Fruit fly (Drosophila melanogaster) whole organism, pupa: ENCODE data around the gene Saf-B.

Source experiments
- CG10348 ChIP-seq: fragments of 200-800 bp; sonication (Bioruptor generic); IDR thresholded peaks from 2 replicates; pipeline ENCODE4 v1.3.6; 2022; ENCODE audit warnings: missing biosample characterization, missing genetic modification characterization
- CG12605 ChIP-seq: fragments of 200-800 bp; sonication (Bioruptor generic); IDR thresholded peaks from 2 replicates; pipeline ENCODE4 v1.3.6; 2022; ENCODE audit warnings: missing biosample characterization, missing genetic modification characterization
- CG13204 ChIP-seq: fragments of 200-800 bp; sonication (Bioruptor generic); optimal IDR thresholded peaks from 2 replicates; lab custom pipeline; 2018; ENCODE audit warnings: missing biosample characterization, mild to moderate bottlenecking, missing genetic modification characterization, moderate library complexity
- CG14655 ChIP-seq: fragments of 200-800 bp; sonication (Bioruptor generic); optimal IDR thresholded peaks from 3 replicates; lab custom pipeline; 2017; ENCODE audit warnings: mild to moderate bottlenecking, missing biosample characterization, missing genetic modification reagents, missing genetic modification characterization
- CG15710 ChIP-seq: fragments of 200-800 bp; sonication (Bioruptor generic); optimal IDR thresholded peaks from 2 replicates; lab custom pipeline; 2018; ENCODE audit warnings: missing biosample characterization, mild to moderate bottlenecking, missing genetic modification characterization, moderate library complexity
- CG17806 ChIP-seq: fragments of 200-800 bp; sonication (Bioruptor generic); optimal IDR thresholded peaks from 2 replicates; lab custom pipeline; 2018; ENCODE audit warnings: missing biosample characterization, mild to moderate bottlenecking, missing genetic modification characterization, moderate library complexity
- CG32121 ChIP-seq: fragments of 200-800 bp; sonication (Bioruptor generic); IDR thresholded peaks from 2 replicates; pipeline ENCODE4 v1.3.6; 2022; ENCODE audit warnings: missing biosample characterization, missing genetic modification characterization
- CG34367 ChIP-seq: fragments of 200-800 bp; sonication (Bioruptor generic); optimal IDR thresholded peaks from 2 replicates; lab custom pipeline; 2018; ENCODE audit warnings: missing biosample characterization, mild to moderate bottlenecking, missing genetic modification characterization
- CG4496 ChIP-seq: fragments of 200-800 bp; sonication (Bioruptor generic); IDR thresholded peaks from 3 replicates; pipeline ENCODE4 v1.3.6; 2022; ENCODE audit warnings: missing biosample characterization, missing genetic modification characterization
- CG8159 ChIP-seq: fragments of 200-800 bp; sonication (Bioruptor generic); optimal IDR thresholded peaks from 3 replicates; lab custom pipeline; 2018; ENCODE audit warnings: missing biosample characterization, mild to moderate bottlenecking, missing genetic modification characterization, moderate library complexity
- CG8301 ChIP-seq: fragments of 200-800 bp; sonication (Bioruptor generic); optimal IDR thresholded peaks from 2 replicates; lab custom pipeline; 2018; ENCODE audit warnings: missing biosample characterization, mild to moderate bottlenecking, missing genetic modification characterization
- CG9948 ChIP-seq: fragments of 200-800 bp; sonication (Bioruptor generic); optimal IDR thresholded peaks from 2 replicates; lab custom pipeline; 2018; ENCODE audit warnings: missing biosample characterization, mild to moderate bottlenecking, missing genetic modification characterization, moderate library complexity
- D1 ChIP-seq: fragments of 200-800 bp; sonication (Bioruptor generic); optimal IDR thresholded peaks from 2 replicates; lab custom pipeline; 2018; ENCODE audit warnings: missing biosample characterization, mild to moderate bottlenecking, missing genetic modification characterization, moderate library complexity
- EcR ChIP-seq: fragments of 200-800 bp; sonication (Bioruptor generic); optimal IDR thresholded peaks from 3 replicates; lab custom pipeline; 2019; ENCODE audit warnings: missing biosample characterization, missing genetic modification characterization, mild to moderate bottlenecking, moderate library complexity, missing genetic modification reagents
- Ets98B ChIP-seq: fragments of 200-800 bp; sonication (Bioruptor generic); IDR thresholded peaks from 2 replicates; pipeline ENCODE4 v1.3.6; 2022; ENCODE audit warnings: missing biosample characterization, missing genetic modification characterization
- Pif1A ChIP-seq: fragments of 200-800 bp; sonication (Bioruptor generic); optimal IDR thresholded peaks from 3 replicates; lab custom pipeline; 2016; ENCODE audit warnings: missing biosample characterization, missing genetic modification characterization
- Pif1B ChIP-seq: fragments of 200-800 bp; sonication (Bioruptor generic); optimal IDR thresholded peaks from 3 replicates; lab custom pipeline; 2016; ENCODE audit warnings: missing biosample characterization, missing genetic modification characterization
- Snoo ChIP-seq: fragments of 200-800 bp; sonication (Bioruptor generic); optimal IDR thresholded peaks from 3 replicates; lab custom pipeline; 2017; ENCODE audit warnings: missing biosample characterization, mild to moderate bottlenecking, missing genetic modification characterization, inconsistent platforms
- fd96Ca ChIP-seq: fragments of 200-800 bp; sonication (Bioruptor generic); IDR thresholded peaks from 3 replicates; pipeline ENCODE4 v1.3.6; 2022; ENCODE audit warnings: missing biosample characterization, missing genetic modification characterization
- gl ChIP-seq: fragments of 200-800 bp; sonication (Bioruptor generic); optimal IDR thresholded peaks from 2 replicates; lab custom pipeline; 2018; ENCODE audit warnings: missing biosample characterization, mild to moderate bottlenecking, missing genetic modification characterization
- rn ChIP-seq: fragments of 200-800 bp; sonication (Bioruptor generic); IDR thresholded peaks from 2 replicates; pipeline ENCODE4 v1.3.6; 2022; ENCODE audit warnings: missing biosample characterization, missing genetic modification characterization

Saf-B gene

DNA sequence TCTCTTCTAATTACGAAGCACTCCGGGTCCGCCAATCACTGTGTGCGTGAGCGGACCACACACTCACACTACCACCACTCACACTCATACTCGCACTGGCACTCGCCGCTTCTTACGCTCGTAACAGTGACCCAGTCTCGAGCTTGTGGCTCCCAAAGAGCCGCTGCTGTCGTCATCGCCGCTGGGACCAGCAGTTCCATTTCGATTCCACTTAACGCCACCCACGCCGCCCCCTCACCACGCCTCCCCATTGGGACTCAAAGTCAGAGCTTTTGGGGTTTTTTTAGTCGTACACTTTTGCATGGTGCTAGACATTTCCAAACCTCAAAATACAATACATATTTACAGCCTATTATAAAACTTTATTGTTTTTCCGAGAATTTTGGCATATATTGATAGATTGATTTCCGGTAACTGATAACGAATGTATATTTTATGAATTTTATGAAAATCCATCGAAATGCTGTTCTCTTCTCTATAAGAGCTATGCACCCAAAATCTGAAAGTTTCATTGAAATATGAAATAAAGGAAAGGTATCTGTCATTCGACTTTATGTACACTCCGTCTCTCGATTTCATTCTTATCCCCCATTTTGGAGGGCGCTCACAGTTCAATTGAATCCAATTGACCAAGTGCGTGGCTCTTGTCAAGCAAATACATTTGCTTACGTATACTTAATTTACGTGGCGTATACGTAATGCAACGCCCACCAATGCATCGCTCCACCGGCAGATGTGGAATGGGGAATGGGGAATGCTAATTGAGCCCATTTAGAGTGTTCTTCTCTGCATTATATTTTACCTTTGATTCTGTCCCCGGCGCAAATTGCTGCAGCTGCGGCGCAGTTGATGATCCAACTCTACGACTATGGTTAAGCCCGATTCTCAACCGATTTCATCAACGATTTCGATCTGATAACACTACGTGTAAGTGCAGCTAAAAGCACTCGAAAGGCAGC lies 45.7 kb upstream of the Saf-B start, which contains the start of gene CG42331:
Gene CG42331, plus strand, starts transcription at position 909 of the 959 bp plus-strand sequence.
- TF ChIP-seq Pif1A (GFP tag; lab: Kevin White, UChicago) = no peak
- TF ChIP-seq CG14655 (GFP tag; lab: Kevin White, UChicago) = no peak
- no peak for TF ChIP-seq rn (GFP tag; lab: Robert Waterston, UW)
- TF ChIP-seq gl (tag; lab: Kevin White, UChicago) = no peak
- TF ChIP-seq fd96Ca (GFP tag; lab: Robert Waterston, UW) = peak; percentile 47; the same call in 2 of the 3 replicates
- TF ChIP-seq D1 = no peak
- TF ChIP-seq CG4496 (GFP tag; lab: Robert Waterston, UW) = 0 out of 3 replicates have a peak, but pooled peaks have one; percentile 17
- TF ChIP-seq CG10348 (GFP tag; lab: Robert Waterston, UW) = no peak

DNA sequence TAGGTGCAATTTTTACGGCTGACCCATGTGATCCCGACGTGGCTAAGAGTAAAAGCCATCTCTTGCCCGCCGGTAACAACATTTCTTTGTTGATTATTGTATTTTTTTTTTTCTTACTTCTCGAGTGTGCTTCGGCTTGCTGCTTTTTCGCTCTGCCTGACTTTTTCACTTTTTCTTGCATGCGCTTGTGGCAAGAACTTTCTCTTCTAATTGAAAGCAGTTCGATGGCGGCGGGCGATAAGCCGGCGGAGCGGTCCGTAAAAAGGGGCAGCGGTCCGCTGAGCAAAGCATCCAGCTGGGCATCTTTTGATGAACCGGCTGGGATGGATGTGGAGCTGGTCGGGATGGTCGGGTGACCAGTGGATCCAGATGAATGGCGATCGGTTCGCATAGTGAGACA lies 44.2 kb upstream of the Saf-B start:
- TF ChIP-seq CG10348 (GFP tag; lab: Robert Waterston, UW) = no peak
- no peak for TF ChIP-seq D1
- TF ChIP-seq CG34367 (tag; lab: Kevin White, UChicago) = no peak

- no peak for TF ChIP-seq CG10348 (GFP tag; lab: Robert Waterston, UW)
- TF ChIP-seq Pif1A (GFP tag; lab: Kevin White, UChicago) = peak; percentile 1
- peak; percentile 40; the same call in 1 of the 3 replicates for TF ChIP-seq CG4496 (GFP tag; lab: Robert Waterston, UW)
- peak; percentile 31; the same call in 1 of the 2 replicates for TF ChIP-seq rn (GFP tag; lab: Robert Waterston, UW)
- no peak for TF ChIP-seq EcR (GFP tag; lab: Kevin White, UChicago)
- TF ChIP-seq CG14655 (GFP tag; lab: Kevin White, UChicago) = peak; percentile 26
- TF ChIP-seq CG32121 (GFP tag; lab: Robert Waterston, UW) = no peak; the same call in 1 of the 2 replicates
- TF ChIP-seq, all 21 proteins: peak for 4
Measured at dm6 chr3R:24773422-24773821, 43.8 kb upstream of the Saf-B start.

DNA sequence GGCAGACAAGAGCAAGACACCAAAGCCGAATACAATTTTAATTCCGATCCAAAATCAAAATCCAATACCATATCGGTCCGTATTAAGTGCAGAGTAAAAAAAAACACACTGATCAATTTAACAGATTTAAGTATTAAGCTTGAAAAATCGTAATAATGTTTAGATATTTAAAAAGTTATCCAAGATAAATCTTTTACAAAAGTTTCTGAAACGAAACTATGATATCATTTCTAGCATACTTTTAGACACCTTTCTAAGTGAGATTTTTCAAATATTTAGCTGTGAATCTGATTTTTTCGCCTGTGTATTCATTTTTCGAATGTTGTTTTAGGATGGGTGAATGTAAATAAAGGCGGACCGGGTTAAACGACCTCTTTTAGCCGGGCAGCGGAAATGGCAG lies 40.2 kb upstream of the Saf-B start:
- TF ChIP-seq CG17806 (tag; lab: Kevin White, UChicago) (no peak), EcR (GFP tag; lab: Kevin White, UChicago) (no peak), Pif1A (GFP tag; lab: Kevin White, UChicago) (no peak), CG15710 (tag; lab: Kevin White, UChicago) (no peak), CG14655 (GFP tag; lab: Kevin White, UChicago) (no peak), rn (GFP tag; lab: Robert Waterston, UW) (no peak), Snoo (no peak), CG8159 (no peak), CG12605 (GFP tag; lab: Robert Waterston, UW) (no peak), CG34367 (tag; lab: Kevin White, UChicago) (no peak), CG13204 (GFP tag; lab: Kevin White, UChicago) (no peak), Ets98B (GFP tag; lab: Robert Waterston, UW) (no peak)

DNA sequence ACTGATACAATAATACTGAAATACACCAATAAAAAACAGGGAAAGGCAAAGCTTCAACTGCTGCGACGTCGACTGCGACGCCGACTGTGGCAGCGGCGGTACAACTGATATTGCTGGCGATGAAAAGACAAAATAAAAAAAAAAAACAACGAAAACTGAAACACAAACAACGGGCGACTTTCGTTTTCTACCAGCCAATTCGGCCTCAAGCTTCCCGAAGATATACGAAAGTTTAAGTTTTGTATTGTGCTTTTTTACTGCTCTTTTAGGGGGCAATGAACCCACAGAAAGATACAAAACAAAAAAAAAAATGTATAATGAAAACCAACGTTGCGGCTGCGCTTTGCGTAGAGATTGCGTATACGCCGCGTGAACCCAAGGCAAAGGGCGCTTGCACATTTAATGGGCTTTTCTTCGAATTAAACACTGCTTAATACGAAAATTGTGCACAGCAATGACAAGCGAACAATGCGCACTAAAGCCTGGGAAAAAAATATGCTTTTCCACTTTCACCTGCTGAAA lies 39.0 kb upstream of the Saf-B start:
- TF ChIP-seq CG15710 (tag; lab: Kevin White, UChicago) = no peak
- no peak for TF ChIP-seq CG17806 (tag; lab: Kevin White, UChicago)
- no peak for TF ChIP-seq CG10348 (GFP tag; lab: Robert Waterston, UW)
- TF ChIP-seq Ets98B (GFP tag; lab: Robert Waterston, UW) = no peak
- TF ChIP-seq Snoo = no peak

- TF ChIP-seq Pif1B (GFP tag; lab: Kevin White, UChicago) = peak; percentile 24
- TF ChIP-seq fd96Ca (GFP tag; lab: Robert Waterston, UW) = no peak
- TF ChIP-seq CG34367 (tag; lab: Kevin White, UChicago) = peak; percentile 57
- TF ChIP-seq CG14655 (GFP tag; lab: Kevin White, UChicago) = peak; percentile 43
- TF ChIP-seq Pif1A (GFP tag; lab: Kevin White, UChicago) = peak; percentile 45
- 0 out of 2 replicates have a peak, but pooled peaks have one; percentile 7 for TF ChIP-seq rn (GFP tag; lab: Robert Waterston, UW)
- TF ChIP-seq CG12605 (GFP tag; lab: Robert Waterston, UW) = peak; percentile 20; the same call in 1 of the 2 replicates
- TF ChIP-seq EcR (GFP tag; lab: Kevin White, UChicago) = peak; percentile 56
- TF ChIP-seq Snoo = peak; percentile 84
- no peak for TF ChIP-seq CG13204 (GFP tag; lab: Kevin White, UChicago)
- TF ChIP-seq CG17806 (tag; lab: Kevin White, UChicago) = peak; percentile 16
- peak; percentile 4 for TF ChIP-seq CG9948 (tag; lab: Kevin White, UChicago)
- TF ChIP-seq CG4496 (GFP tag; lab: Robert Waterston, UW) = peak; percentile 85
- TF ChIP-seq D1 = no peak
- TF ChIP-seq CG32121 (GFP tag; lab: Robert Waterston, UW) = no peak
- peak; percentile 50 for TF ChIP-seq CG8159
- TF ChIP-seq Ets98B (GFP tag; lab: Robert Waterston, UW) = peak; percentile 47; the same call in 1 of the 2 replicates
- TF ChIP-seq CG15710 (tag; lab: Kevin White, UChicago) = peak; percentile 38
- no peak for TF ChIP-seq CG8301 (tag; lab: Kevin White, UChicago)
- peak; percentile 22 for TF ChIP-seq gl (tag; lab: Kevin White, UChicago)
Measured at dm6 chr3R:24787042-24787565, 30.2 kb upstream of the Saf-B start, which contains the start of gene CG5805. TSS of gene CG5805 (minus strand) at chr3R:24787421.
